Worm (Caenorhabditis elegans) whole organism, L3 larva: ENCODE results near the gene sas-6.

Experiments
- elt-1 ChIP-seq: fragments of 150-350 bp; optimal IDR thresholded peaks from 2 replicates; lab custom pipeline; 2014; ENCODE audit warnings: missing biosample characterization, missing genetic modification characterization
- elt-3 ChIP-seq, 3 experiments: fragments of 150-350 bp in 1 of 3; sonication (generic microtip) in 2 of 3; optimal IDR thresholded peaks; 2 replicates in 2 of 3; 4 replicates in 1 of 3; lab custom pipeline; 2014 to 2017; ENCODE audit warnings: missing biosample characterization in 3 of 3, missing genetic modification characterization in 3 of 3
- sea-2 ChIP-seq: fragments of 150-350 bp; sonication (generic microtip); optimal IDR thresholded peaks from 4 replicates; lab custom pipeline; 2014; ENCODE audit warnings: missing biosample characterization, missing genetic modification reagents, missing genetic modification characterization
- ztf-4 ChIP-seq: fragments of 150-350 bp; optimal IDR thresholded peaks from 2 replicates; lab custom pipeline; 2014; ENCODE audit warnings: missing biosample characterization, missing genetic modification characterization

ce11 chrIV:13750033-13750432 lies 38.5 kb downstream of the sas-6 start, which contains the start of gene sorb-1:
- TF ChIP-seq sea-2 (GFP tag; lab: Kevin White, UChicago): no peak
- no peak for TF ChIP-seq elt-1 (tag; lab: Kevin White, UChicago)
- TF ChIP-seq elt-3 (tag; optimal IDR thresholded peaks at IDR 0.05; lab: Kevin White, UChicago): no peak
- TF ChIP-seq ztf-4 (tag; lab: Kevin White, UChicago): no peak
